Fruit fly (Drosophila melanogaster): ENCODE results near the gene alpha-Man-Ib.
A peak's percentile ranks its signal among the peaks of the same experiment; 100 is the strongest.

Gene alpha-Man-Ib

DNA sequence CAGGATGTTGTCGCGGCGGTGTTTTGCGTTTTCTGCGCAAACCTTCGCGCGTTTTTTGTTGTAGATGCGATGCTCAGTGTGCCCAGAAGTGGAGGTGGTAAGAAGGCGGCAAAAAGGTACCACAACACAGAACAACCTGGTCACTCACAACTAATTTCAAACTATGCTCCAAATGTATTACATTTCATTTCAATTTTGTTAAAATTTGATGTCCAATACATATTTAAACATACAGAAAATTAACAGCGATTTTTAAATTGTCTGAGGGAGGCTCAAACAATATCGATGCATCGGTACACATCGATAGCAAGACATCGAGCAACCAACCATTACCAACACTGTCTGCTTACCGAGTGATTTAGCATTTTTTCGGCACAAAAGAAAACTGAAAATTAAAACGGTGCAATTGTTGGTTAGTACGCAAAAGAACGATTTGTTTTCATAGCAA, 40.6 kb upstream of the alpha-Man-Ib start, which contains the start of the genes Slbp and Rpn2 (continued):
- TF ChIP-seq cwo (GFP tag; optimal IDR thresholded peaks at IDR 0.05) = no peak
- TF ChIP-seq stwl (tag; optimal IDR thresholded peaks at IDR 0.05) = peak; percentile 94
- no peak for TF ChIP-seq CG1832 (GFP tag; optimal IDR thresholded peaks at IDR 0.05)
- TF ChIP-seq gro (GFP tag; optimal IDR thresholded peaks at IDR 0.05) = peak; percentile 84
- TF ChIP-seq Bgb (GFP tag; IDR thresholded peaks at IDR 0.05; ENCODE audit: partially characterized antibody) = peak; percentile 95
- peak; percentile 41 for TF ChIP-seq CG1647 (GFP tag; optimal IDR thresholded peaks at IDR 0.05)
- TF ChIP-seq CG11504 (tag; optimal IDR thresholded peaks at IDR 0.05) = peak; percentile 51
- TF ChIP-seq unpg (GFP tag; optimal IDR thresholded peaks at IDR 0.05) = peak; percentile 39
- 0 out of 3 replicates have a peak, but pooled peaks have one; percentile 52 for TF ChIP-seq ci (GFP tag; IDR thresholded peaks at IDR 0.05)
- peak; percentile 19 for TF ChIP-seq ind (GFP tag; optimal IDR thresholded peaks at IDR 0.05)
- peak; percentile 62 for TF ChIP-seq CG13624 (GFP tag; optimal IDR thresholded peaks at IDR 0.05)
- TF ChIP-seq CG17829 (tag; optimal IDR thresholded peaks at IDR 0.05) = peak; percentile 64
- peak in 1 of 3 experiments; percentile 21 for TF ChIP-seq Stat92E (GFP tag; optimal IDR thresholded peaks at IDR 0.05)
- peak; percentile 29 for TF ChIP-seq mirr (GFP tag; optimal IDR thresholded peaks at IDR 0.05)
- TF ChIP-seq amos (GFP tag; IDR thresholded peaks at IDR 0.05; ENCODE audit: partially characterized antibody) = peak; percentile 94
- peak; percentile 90 for TF ChIP-seq CG17186 (GFP tag; optimal IDR thresholded peaks at IDR 0.05)
- no peak for TF ChIP-seq CG11696 (GFP tag; IDR thresholded peaks at IDR 0.05)
- peak; percentile 55 for TF ChIP-seq CG2712 (tag; optimal IDR thresholded peaks at IDR 0.05)
- TF ChIP-seq hb (GFP tag; IDR thresholded peaks at IDR 0.05; ENCODE audit: partially characterized antibody) = peak; percentile 82; the same call in 2 of the 3 replicates
- TF ChIP-seq CG9817 (tag; optimal IDR thresholded peaks at IDR 0.05) = peak; percentile 19
- no peak for TF ChIP-seq peb (GFP tag; IDR thresholded peaks at IDR 0.05)
- peak; percentile 40 to 58 for TF ChIP-seq dpn (GFP tag; optimal IDR thresholded peaks at IDR 0.05)
- peak; percentile 68 for TF ChIP-seq pho (GFP tag; optimal IDR thresholded peaks at IDR 0.05)
- no peak for TF ChIP-seq CG6854 (GFP tag; optimal IDR thresholded peaks at IDR 0.05)
- TF ChIP-seq maf-S (GFP tag; optimal IDR thresholded peaks at IDR 0.05) = peak; percentile 68
- peak; percentile 90 for TF ChIP-seq CG16813 (GFP tag; IDR thresholded peaks at IDR 0.05; ENCODE audit: partially characterized antibody)
- TF ChIP-seq Trl (optimal IDR thresholded peaks at IDR 0.05) = no peak
- peak; percentile 42 for TF ChIP-seq Trl (GFP tag; optimal IDR thresholded peaks at IDR 0.05)
- TF ChIP-seq CG12391 (tag; optimal IDR thresholded peaks at IDR 0.05) = peak; percentile 67
- TF ChIP-seq h (optimal IDR thresholded peaks at IDR 0.05) = no peak
- TF ChIP-seq CG14860 (GFP tag; IDR thresholded peaks at IDR 0.05; ENCODE audit: partially characterized antibody) = peak; percentile 84
- TF ChIP-seq CG32772 (GFP tag; IDR thresholded peaks at IDR 0.05) = no peak
- TF ChIP-seq ERR (GFP tag; optimal IDR thresholded peaks at IDR 0.05) = peak; percentile 70
- TF ChIP-seq CG34422 (GFP tag; IDR thresholded peaks at IDR 0.05) = peak; percentile 47; the same call in 2 of the 3 replicates
- TF ChIP-seq HHEX (GFP tag; optimal IDR thresholded peaks at IDR 0.05) = peak; percentile 1
- no peak for TF ChIP-seq CG11093 (GFP tag; IDR thresholded peaks at IDR 0.05)
- TF ChIP-seq so (GFP tag; IDR thresholded peaks at IDR 0.05) = 0 out of 3 replicates have a peak, but pooled peaks have one; percentile 46
- TF ChIP-seq CG10565 (GFP tag; optimal IDR thresholded peaks at IDR 0.05) = no peak
- peak; percentile 49 for TF ChIP-seq p53 (GFP tag; optimal IDR thresholded peaks at IDR 0.05)
- peak; percentile 16 for TF ChIP-seq slp2 (GFP tag; optimal IDR thresholded peaks at IDR 0.05)
- no peak for TF ChIP-seq run (tag; optimal IDR thresholded peaks at IDR 0.05)
- peak; percentile 74 for TF ChIP-seq lbe (GFP tag; optimal IDR thresholded peaks at IDR 0.05)
- peak; percentile 15 for TF ChIP-seq en (GFP tag; optimal IDR thresholded peaks at IDR 0.05)
- TF ChIP-seq lilli (GFP tag; optimal IDR thresholded peaks at IDR 0.05) = peak; percentile 70
- peak; percentile 87 for TF ChIP-seq vnd (GFP tag; IDR thresholded peaks at IDR 0.05; ENCODE audit: partially characterized antibody)
- peak; percentile 5 for TF ChIP-seq az2 (GFP tag; optimal IDR thresholded peaks at IDR 0.05)
- TF ChIP-seq lab (GFP tag; optimal IDR thresholded peaks at IDR 0.05) = peak; percentile 55
- TF ChIP-seq Tbp (GFP tag; optimal IDR thresholded peaks at IDR 0.05) = no peak
- peak; percentile 42 for TF ChIP-seq sug (tag; optimal IDR thresholded peaks at IDR 0.05)
- no peak for TF ChIP-seq CG4730 (GFP tag; IDR thresholded peaks at IDR 0.05)
